Fruit fly (Drosophila melanogaster): ENCODE results near the gene Flo2.

Flo2 gene

DNA sequence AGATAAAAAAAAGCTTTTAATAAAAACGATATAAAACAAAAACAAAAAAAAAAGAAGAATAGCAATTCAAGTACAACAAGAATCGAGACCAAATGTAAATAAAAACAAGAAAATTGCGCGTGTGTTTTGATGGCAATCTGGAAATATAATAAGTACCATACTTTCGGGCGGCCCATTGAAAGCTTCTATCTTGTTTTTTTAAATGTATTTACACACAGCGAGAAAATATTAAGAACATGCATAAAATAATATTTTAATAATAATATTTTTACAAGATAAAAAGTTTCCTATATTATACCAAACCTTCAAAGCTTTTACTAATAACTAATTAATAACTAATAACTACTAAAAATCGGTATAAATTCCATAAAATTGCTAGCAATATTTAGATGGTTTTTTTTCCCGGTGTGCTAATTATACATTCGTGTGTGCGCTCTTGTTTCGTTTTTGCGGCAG lies 1.3 kb downstream of the Flo2 start:
- peak; percentile 68 for TF ChIP-seq grau (tag; optimal IDR thresholded peaks at IDR 0.05)
- TF ChIP-seq CG17385 (GFP tag; optimal IDR thresholded peaks at IDR 0.05) = peak; percentile 26
- peak; percentile 33 for TF ChIP-seq Asciz (GFP tag; optimal IDR thresholded peaks at IDR 0.05)
- no peak for TF ChIP-seq CG12744 (GFP tag; optimal IDR thresholded peaks at IDR 0.05)
- TF ChIP-seq CG4730 (GFP tag; IDR thresholded peaks at IDR 0.05) = no peak
- no peak for TF ChIP-seq cas (GFP tag; IDR thresholded peaks at IDR 0.05)
- TF ChIP-seq CG12071 (GFP tag; optimal IDR thresholded peaks at IDR 0.05) = no peak
- no peak for TF ChIP-seq MESR4 (GFP tag; optimal IDR thresholded peaks at IDR 0.05)
- peak; percentile 59 for TF ChIP-seq CG2712 (tag; optimal IDR thresholded peaks at IDR 0.05)
- no peak for TF ChIP-seq Gug (GFP tag; IDR thresholded peaks at IDR 0.05)
- no peak for TF ChIP-seq CG31388 (GFP tag; optimal IDR thresholded peaks at IDR 0.05)
- no peak for TF ChIP-seq HLH4C (GFP tag; IDR thresholded peaks at IDR 0.05; ENCODE audit: partially characterized antibody)
- TF ChIP-seq esg (GFP tag; conservative IDR thresholded peaks at IDR 0.05) = peak; percentile 42
- peak; percentile 46 for TF ChIP-seq CG13424 (tag; optimal IDR thresholded peaks at IDR 0.05)
- TF ChIP-seq sqz (GFP tag; optimal IDR thresholded peaks at IDR 0.05) = no peak
- no peak for TF ChIP-seq nau (GFP tag; optimal IDR thresholded peaks at IDR 0.05)
- TF ChIP-seq mirr (GFP tag; optimal IDR thresholded peaks at IDR 0.05) = no peak
- TF ChIP-seq salm (tag; optimal IDR thresholded peaks at IDR 0.05) = no peak
- TF ChIP-seq CG13296 (GFP tag; optimal IDR thresholded peaks at IDR 0.05) = peak; percentile 21
- no peak for TF ChIP-seq Kr (GFP tag; optimal IDR thresholded peaks at IDR 0.05)
- TF ChIP-seq Oli (tag; optimal IDR thresholded peaks at IDR 0.05) = peak; percentile 55
- no peak for TF ChIP-seq C15 (GFP tag; IDR thresholded peaks at IDR 0.05)
- TF ChIP-seq CG10565 (GFP tag; optimal IDR thresholded peaks at IDR 0.05) = no peak
- peak; percentile 3 for TF ChIP-seq Nf-YB (GFP tag; optimal IDR thresholded peaks at IDR 0.05)
- peak; percentile 67 for TF ChIP-seq CoRest (tag; optimal IDR thresholded peaks at IDR 0.05)
- peak; percentile 70; the same call in 2 of the 3 replicates for TF ChIP-seq CG11695 (GFP tag; IDR thresholded peaks at IDR 0.05)
- TF ChIP-seq Atf6 (GFP tag; IDR thresholded peaks at IDR 0.05) = 0 out of 2 replicates have a peak, but pooled peaks have one; percentile 29
- TF ChIP-seq seq (GFP tag; IDR thresholded peaks at IDR 0.05) = no peak
- no peak for TF ChIP-seq CG14965 (GFP tag; optimal IDR thresholded peaks at IDR 0.05; ENCODE audit: borderline replicate concordance)
- 0 out of 2 replicates have a peak, but pooled peaks have one; percentile 20 for TF ChIP-seq ap (GFP tag; IDR thresholded peaks at IDR 0.05)
- peak; percentile 41 for TF ChIP-seq CG17359 (tag; optimal IDR thresholded peaks at IDR 0.05)
- peak; percentile 54 for TF ChIP-seq CG9932 (GFP tag; IDR thresholded peaks at IDR 0.05)
- TF ChIP-seq CG4617 (GFP tag; optimal IDR thresholded peaks at IDR 0.05; ENCODE audit: borderline replicate concordance) = no peak
- TF ChIP-seq CG8944 (GFP tag; optimal IDR thresholded peaks at IDR 0.05) = no peak
- no peak for TF ChIP-seq maf-S (GFP tag; optimal IDR thresholded peaks at IDR 0.05)
- TF ChIP-seq CG34376 (GFP tag; optimal IDR thresholded peaks at IDR 0.05) = no peak
- peak; percentile 60 for TF ChIP-seq Fer3 (tag; optimal IDR thresholded peaks at IDR 0.05)
- TF ChIP-seq ewg (GFP tag; optimal IDR thresholded peaks at IDR 0.05) = no peak
- TF ChIP-seq sc (optimal IDR thresholded peaks at IDR 0.05) = no peak
- TF ChIP-seq sc (GFP tag; optimal IDR thresholded peaks at IDR 0.05) = no peak
- no peak for TF ChIP-seq dati (GFP tag; IDR thresholded peaks at IDR 0.05)
- no peak for TF ChIP-seq Fer1 (GFP tag; optimal IDR thresholded peaks at IDR 0.05)
- no peak for TF ChIP-seq fu2 (GFP tag; optimal IDR thresholded peaks at IDR 0.05)
- no peak for TF ChIP-seq abd-A (tag; optimal IDR thresholded peaks at IDR 0.05)
- TF ChIP-seq repo (GFP tag; optimal IDR thresholded peaks at IDR 0.05) = no peak
- no peak for TF ChIP-seq CG30020 (tag; optimal IDR thresholded peaks at IDR 0.05)
- no peak for TF ChIP-seq Hand (GFP tag; optimal IDR thresholded peaks at IDR 0.05)
- no peak for TF ChIP-seq Doc2 (GFP tag; IDR thresholded peaks at IDR 0.05)
- TF ChIP-seq CG4820 (GFP tag; optimal IDR thresholded peaks at IDR 0.05) = no peak
- peak; percentile 12 for TF ChIP-seq Ssrp (tag; optimal IDR thresholded peaks at IDR 0.05)
- no peak for TF ChIP-seq zen (tag; optimal IDR thresholded peaks at IDR 0.05)
